Worm (Caenorhabditis elegans) whole organism, L4 larva: ENCODE measurements around the gene srsx-11.
A peak's percentile ranks its signal among the peaks of the same experiment; 100 is the strongest.

Experiments used
- F10B5.3 ChIP-seq: sonication (generic microtip); optimal IDR thresholded peaks from 2 replicates; lab custom pipeline; 2016; ENCODE audit warnings: mild to moderate bottlenecking, missing genetic modification characterization, missing compliant biosample characterization
- Y75B8A.6 ChIP-seq: fragments of 200-800 bp; sonication (Bioruptor generic); IDR thresholded peaks from 2 replicates; pipeline ENCODE4 v1.3.6; 2022; ENCODE audit warnings: missing genetic modification reagents, missing genetic modification characterization, missing compliant biosample characterization
- ZK546.5 ChIP-seq, 2 experiments: sonication (generic microtip); optimal IDR thresholded peaks; 2 replicates each; lab custom pipeline; 2017; ENCODE audit warnings: missing biosample characterization in 2 of 2, missing genetic modification characterization in 2 of 2
- aha-1 ChIP-seq: fragments of 150-350 bp; peaks from one replicate; lab custom pipeline; 2014; ENCODE audit warnings: missing biosample characterization, missing genetic modification characterization
- ceh-82 ChIP-seq: sonication (generic microtip); optimal IDR thresholded peaks from 2 replicates; lab custom pipeline; 2017; ENCODE audit warnings: missing biosample characterization, missing genetic modification characterization
- ces-1 ChIP-seq: fragments of 150-350 bp; sonication (generic microtip); optimal IDR thresholded peaks from 4 replicates; lab custom pipeline; 2014; ENCODE audit warnings: missing biosample characterization, missing genetic modification reagents, missing genetic modification characterization
- daf-16 ChIP-seq, 3 experiments: sonication (generic microtip); optimal IDR thresholded peaks; 2 replicates each; lab custom pipeline; 2016 to 2017; ENCODE audit warnings: missing genetic modification characterization in 3 of 3, missing genetic modification reagents in 3 of 3, mild to moderate bottlenecking in 2 of 3, missing compliant biosample characterization in 2 of 3, missing biosample characterization in 1 of 3, moderate library complexity in 1 of 3
- dmd-6 ChIP-seq: fragments of 200-800 bp; sonication (Bioruptor generic); IDR thresholded peaks from 2 replicates; pipeline ENCODE4 v1.3.6; 2022; ENCODE audit warnings: missing genetic modification reagents, missing genetic modification characterization, missing compliant biosample characterization
- dmd-8 ChIP-seq: fragments of 200-800 bp; sonication (Bioruptor generic); IDR thresholded peaks from 2 replicates; pipeline ENCODE4 v1.3.6; 2022; ENCODE audit warnings: missing genetic modification characterization, missing compliant biosample characterization
- dpl-1 ChIP-seq: fragments of 150-350 bp; optimal IDR thresholded peaks from 2 replicates; lab custom pipeline; 2014; ENCODE audit warnings: missing biosample characterization, missing genetic modification reagents, missing genetic modification characterization
- dve-1 ChIP-seq: sonication (generic microtip); optimal IDR thresholded peaks from 2 replicates; lab custom pipeline; 2017; ENCODE audit warnings: antibody characterized with exemption, mild to moderate bottlenecking, missing genetic modification characterization, missing compliant biosample characterization; ENCODE audit not compliant: insufficient read depth
- hlh-11 ChIP-seq: fragments of 200-800 bp; sonication (Bioruptor generic); optimal IDR thresholded peaks from 2 replicates; lab custom pipeline; 2018; ENCODE audit warnings: mild to moderate bottlenecking, missing genetic modification characterization, missing compliant biosample characterization
- lin-1 ChIP-seq: fragments of 200-800 bp; sonication (Bioruptor generic); IDR thresholded peaks from 2 replicates; pipeline ENCODE4 v1.3.6; 2022; ENCODE audit warnings: missing genetic modification reagents, missing genetic modification characterization, missing compliant biosample characterization
- lin-29 ChIP-seq: fragments of 200-800 bp; sonication (Bioruptor generic); IDR thresholded peaks from 2 replicates; pipeline ENCODE4 v1.3.6; 2022; ENCODE audit warnings: missing genetic modification reagents, missing genetic modification characterization, missing compliant biosample characterization
- lin-38 ChIP-seq: fragments of 200-800 bp; sonication (Bioruptor generic); IDR thresholded peaks from 2 replicates; pipeline ENCODE4 v1.3.6; 2022; ENCODE audit warnings: missing genetic modification reagents, missing genetic modification characterization, missing compliant biosample characterization
- madf-9 ChIP-seq: fragments of 200-800 bp; sonication (Bioruptor generic); conservative IDR thresholded peaks from 2 replicates; pipeline ENCODE4 v1.3.6; 2022; ENCODE audit warnings: missing genetic modification reagents, missing genetic modification characterization, missing compliant biosample characterization
- mxl-2 ChIP-seq: fragments of 200-800 bp; sonication (Bioruptor generic); conservative IDR thresholded peaks from 2 replicates; pipeline ENCODE4 v1.3.6; 2022; ENCODE audit warnings: missing genetic modification reagents, missing genetic modification characterization, missing compliant biosample characterization
- mxl-3 ChIP-seq: fragments of 200-800 bp; sonication (Bioruptor generic); optimal IDR thresholded peaks from 2 replicates; lab custom pipeline; 2018; ENCODE audit warnings: mild to moderate bottlenecking, missing genetic modification characterization, missing compliant biosample characterization
- nhr-102 ChIP-seq: sonication (generic microtip); optimal IDR thresholded peaks from 2 replicates; lab custom pipeline; 2016; ENCODE audit warnings: mild to moderate bottlenecking, missing genetic modification characterization, moderate library complexity, missing compliant biosample characterization
- nhr-11 ChIP-seq: fragments of 150-350 bp; optimal IDR thresholded peaks from 2 replicates; lab custom pipeline; 2014; ENCODE audit warnings: missing biosample characterization, missing genetic modification characterization
- nhr-28 ChIP-seq: fragments of 150-350 bp; optimal IDR thresholded peaks from 2 replicates; lab custom pipeline; 2014; ENCODE audit warnings: missing biosample characterization, missing genetic modification characterization
- nhr-42 ChIP-seq: fragments of 200-800 bp; sonication (Bioruptor generic); IDR thresholded peaks from 2 replicates; pipeline ENCODE4 v1.3.6; 2022; ENCODE audit warnings: missing genetic modification characterization, missing compliant biosample characterization
- php-3 ChIP-seq: fragments of 200-800 bp; sonication (Bioruptor generic); IDR thresholded peaks from 2 replicates; pipeline ENCODE4 v1.3.6; 2022; ENCODE audit warnings: missing genetic modification reagents, missing genetic modification characterization, missing compliant biosample characterization
- pqm-1 ChIP-seq: sonication (generic microtip); optimal IDR thresholded peaks from 2 replicates; lab custom pipeline; 2017; ENCODE audit warnings: missing biosample characterization, missing genetic modification characterization
- rbr-2 ChIP-seq: sonication (generic microtip); optimal IDR thresholded peaks from 2 replicates; lab custom pipeline; 2016; ENCODE audit warnings: missing genotype, missing genetic modification characterization, missing compliant biosample characterization
- sdz-12 ChIP-seq: fragments of 200-800 bp; sonication (Bioruptor generic); optimal IDR thresholded peaks from 2 replicates; lab custom pipeline; 2018; ENCODE audit warnings: mild to moderate bottlenecking, missing genetic modification characterization, missing compliant biosample characterization
- snpc-1.2 ChIP-seq: fragments of 200-800 bp; sonication (Bioruptor generic); IDR thresholded peaks from 2 replicates; pipeline ENCODE4 v1.3.6; 2022; ENCODE audit warnings: missing genetic modification reagents, missing genetic modification characterization, missing compliant biosample characterization
- unc-62 ChIP-seq, 3 experiments: fragments of 150-350 bp in 1 of 3; sonication (generic microtip); optimal IDR thresholded peaks in 2 of 3; peaks in 1 of 3; 1 replicate in 1 of 3; 2 replicates in 2 of 3; lab custom pipeline; 2014 to 2017; ENCODE audit warnings: missing biosample characterization in 3 of 3, missing genetic modification characterization in 3 of 3, missing genetic modification reagents in 3 of 3, missing genotype in 1 of 3
- vab-7 ChIP-seq: fragments of 200-800 bp; sonication (Bioruptor generic); IDR thresholded peaks from 2 replicates; pipeline ENCODE4 v1.3.6; 2022; ENCODE audit warnings: missing genetic modification reagents, missing genetic modification characterization, missing compliant biosample characterization
- zag-1 ChIP-seq: fragments of 150-350 bp; optimal IDR thresholded peaks from 2 replicates; lab custom pipeline; 2014; ENCODE audit warnings: missing biosample characterization, missing genetic modification characterization
- ztf-7 ChIP-seq: fragments of 150-350 bp; optimal IDR thresholded peaks from 2 replicates; lab custom pipeline; 2014; ENCODE audit warnings: missing biosample characterization, missing genetic modification characterization

Gene srsx-11

DNA sequence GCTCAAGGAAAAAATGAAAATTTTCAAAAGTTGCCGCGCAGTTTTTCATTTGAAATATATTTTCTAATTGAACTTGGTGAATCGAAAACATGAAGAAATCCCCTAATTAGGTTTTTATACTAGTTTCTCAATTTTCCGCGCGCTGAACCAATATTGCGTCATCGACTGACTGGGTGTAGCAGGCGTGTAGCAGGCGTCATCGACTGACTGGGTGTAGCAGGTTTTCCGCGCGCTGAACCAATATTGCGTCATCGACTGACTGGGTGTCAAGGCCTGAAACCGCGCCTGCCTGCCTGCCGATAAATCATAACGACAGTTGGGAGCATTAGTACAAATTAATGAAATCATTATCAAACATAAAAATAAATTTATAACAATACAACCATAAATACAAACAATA, 44.4 kb upstream of the srsx-11 start:
- no peak for TF ChIP-seq dmd-8 (GFP tag; lab: Robert Waterston, UW)
- TF ChIP-seq hlh-11 (tag; lab: Kevin White, UChicago), result peak; percentile 10

DNA sequence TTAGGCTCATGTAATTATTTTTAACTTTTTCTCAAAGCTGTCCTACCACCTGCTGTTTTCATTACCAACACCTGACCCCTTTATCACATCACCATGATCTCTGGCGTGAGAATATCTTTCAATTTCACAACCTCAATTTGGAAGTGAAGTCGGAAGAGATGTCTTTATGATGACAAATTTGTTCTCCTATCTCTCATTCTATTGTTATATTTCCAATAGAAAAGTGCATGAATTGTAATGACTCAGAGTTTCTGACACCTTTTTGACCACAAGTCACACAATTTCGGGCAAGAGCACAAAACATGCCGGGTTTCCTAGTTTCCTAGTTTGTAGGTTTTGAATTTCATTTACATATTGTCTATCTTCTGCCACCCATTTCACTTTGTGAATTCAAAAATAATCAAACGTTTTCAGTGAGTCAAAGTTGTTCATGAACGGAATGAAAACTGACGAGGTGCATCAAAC, 39.9 kb upstream of the srsx-11 start, which contains the start of gene srr-4:
srr-4 (plus strand) TSS at position 415 of the 465 bp plus-strand sequence.
- no peak for TF ChIP-seq Y75B8A.6 (GFP tag; lab: Robert Waterston, UW)
- TF ChIP-seq nhr-28 (tag; lab: Kevin White, UChicago), result peak; percentile 61
- TF ChIP-seq unc-62 (GFP tag; optimal IDR thresholded peaks at IDR 0.05 in 1 of 2; lab: Kevin White, UChicago), result peak in 1 of 2 experiments; percentile 97
- TF ChIP-seq unc-62 (tag; optimal IDR thresholded peaks at IDR 0.05; lab: Kevin White, UChicago), result no peak
- TF ChIP-seq dmd-6 (GFP tag; lab: Robert Waterston, UW), result peak; percentile 46; the same call in 1 of the 2 replicates
- no peak for TF ChIP-seq ztf-7 (tag; lab: Kevin White, UChicago)

DNA sequence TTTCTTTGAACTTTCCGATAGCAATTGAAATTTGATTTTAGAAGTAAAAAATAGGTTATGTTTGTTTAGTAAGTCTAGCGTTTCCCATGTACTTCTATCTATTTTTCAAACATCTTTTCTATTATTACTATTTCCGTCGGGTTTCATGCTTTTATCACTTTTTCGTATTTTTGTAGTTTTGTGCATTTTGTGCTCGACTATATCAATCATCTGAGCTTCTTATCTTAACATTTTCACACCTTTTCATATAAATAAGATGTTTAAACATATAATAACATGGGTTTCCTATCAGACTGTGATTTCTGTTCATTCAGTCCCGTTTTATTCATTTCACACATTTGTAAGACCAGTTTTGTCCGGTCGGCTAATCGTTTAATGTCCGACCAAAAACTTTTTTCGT, 39.1 kb upstream of the srsx-11 start:
- TF ChIP-seq zag-1 (tag; lab: Kevin White, UChicago), result no peak
- TF ChIP-seq mxl-3 (GFP tag; lab: Kevin White, UChicago), result no peak
- no peak for TF ChIP-seq madf-9 (GFP tag; lab: Robert Waterston, UW)
- TF ChIP-seq unc-62 (GFP tag; optimal IDR thresholded peaks at IDR 0.05 in 1 of 2; lab: Kevin White, UChicago), result peak in 1 of 2 experiments; percentile 77
- TF ChIP-seq unc-62 (tag; optimal IDR thresholded peaks at IDR 0.05; lab: Kevin White, UChicago), result no peak
- peak; percentile 73 for TF ChIP-seq nhr-102 (tag; lab: Kevin White, UChicago)
- no peak for TF ChIP-seq lin-38 (GFP tag; lab: Robert Waterston, UW)
- TF ChIP-seq F10B5.3 (tag; lab: Kevin White, UChicago), result no peak
- peak; percentile 96 for TF ChIP-seq nhr-28 (tag; lab: Kevin White, UChicago)
- TF ChIP-seq mxl-2 (GFP tag; lab: Robert Waterston, UW), result no peak
- TF ChIP-seq lin-29, result no peak
- no peak for TF ChIP-seq sdz-12 (GFP tag; lab: Kevin White, UChicago)
- peak; percentile 76 for TF ChIP-seq dve-1
- peak; percentile 62 for TF ChIP-seq hlh-11 (tag; lab: Kevin White, UChicago)
- no peak for TF ChIP-seq daf-16 (GFP tag; optimal IDR thresholded peaks at IDR 0.05; lab: Kevin White, UChicago)
- TF ChIP-seq daf-16 (tag; optimal IDR thresholded peaks at IDR 0.05; lab: Kevin White, UChicago), result peak; percentile 73
- peak; percentile 62 for TF ChIP-seq dmd-6 (GFP tag; lab: Robert Waterston, UW)
- peak; percentile 44; the same call in 1 of the 2 replicates for TF ChIP-seq lin-1
- TF ChIP-seq nhr-42 (GFP tag; lab: Robert Waterston, UW), result no peak
- TF ChIP-seq ces-1 (GFP tag; lab: Kevin White, UChicago), result no peak
- TF ChIP-seq vab-7 (GFP tag; lab: Robert Waterston, UW), result no peak
- TF ChIP-seq pqm-1 (tag; lab: Kevin White, UChicago), result peak; percentile 33
- TF ChIP-seq dpl-1 (GFP tag; lab: Kevin White, UChicago), result no peak
- no peak for TF ChIP-seq ZK546.5 (tag; optimal IDR thresholded peaks at IDR 0.05; lab: Kevin White, UChicago)
- peak; percentile 91 for TF ChIP-seq php-3
- no peak for TF ChIP-seq rbr-2 (tag; lab: Kevin White, UChicago)
- TF ChIP-seq Y75B8A.6 (GFP tag; lab: Robert Waterston, UW), result no peak

DNA sequence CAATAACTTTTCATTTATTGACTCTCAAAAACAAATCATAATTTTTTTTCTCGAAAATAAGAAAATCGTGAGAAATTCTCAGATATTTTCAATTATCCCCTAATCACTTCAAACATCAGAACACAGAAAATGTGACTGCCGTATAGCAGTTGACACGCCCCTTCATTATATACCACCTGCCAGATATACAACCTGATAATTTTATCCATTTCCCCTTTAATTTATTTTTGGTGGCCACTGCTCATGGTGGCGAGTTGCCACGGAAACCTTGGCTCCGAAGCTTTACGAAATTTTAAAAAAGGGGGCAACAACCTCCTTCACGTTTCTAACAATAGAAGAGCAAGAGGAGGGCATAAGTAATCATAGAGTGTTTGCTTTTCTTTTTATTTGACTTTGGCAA, 37.8 kb upstream of the srsx-11 start:
- TF ChIP-seq snpc-1.2 (no peak), nhr-11 (tag; lab: Kevin White, UChicago) (peak; percentile 43), hlh-11 (tag; lab: Kevin White, UChicago) (no peak), unc-62 (GFP tag; optimal IDR thresholded peaks at IDR 0.05 in 1 of 2; lab: Kevin White, UChicago) (peak in 1 of 2 experiments; percentile 33), unc-62 (tag; optimal IDR thresholded peaks at IDR 0.05; lab: Kevin White, UChicago) (no peak), madf-9 (GFP tag; lab: Robert Waterston, UW) (no peak), ceh-82 (tag; lab: Kevin White, UChicago) (no peak), aha-1 (tag; lab: Kevin White, UChicago) (peak; percentile 58)
